Worm (Caenorhabditis elegans) whole organism, young adult: ENCODE results near the gene Y75B7AR.1.

Experiments used
- B0035.1 ChIP-seq: sonication (generic microtip); optimal IDR thresholded peaks from 2 replicates; lab custom pipeline; 2016; ENCODE audit warnings: missing genetic modification characterization, mild to moderate bottlenecking, missing compliant biosample characterization, missing genotype, missing genetic modification reagents
- B0261.1 ChIP-seq: sonication (generic microtip); optimal IDR thresholded peaks from 2 replicates; lab custom pipeline; 2016; ENCODE audit warnings: mild to moderate bottlenecking, missing genetic modification characterization, moderate library complexity, missing compliant biosample characterization
- C06A6.2 ChIP-seq: fragments of 200-800 bp; sonication (Bioruptor generic); conservative IDR thresholded peaks from 2 replicates; pipeline ENCODE4 v1.3.6; 2022; ENCODE audit warnings: missing genetic modification characterization, missing compliant biosample characterization
- C17E4.6 ChIP-seq: fragments of 200-800 bp; sonication (Bioruptor generic); IDR thresholded peaks from 2 replicates; pipeline ENCODE4 v1.3.6; 2022; ENCODE audit warnings: missing genetic modification reagents, missing genetic modification characterization, missing compliant biosample characterization
- D2030.7 ChIP-seq: fragments of 200-800 bp; sonication (Bioruptor generic); IDR thresholded peaks from 2 replicates; pipeline ENCODE4 v1.3.6; 2022; ENCODE audit warnings: missing genetic modification reagents, missing genetic modification characterization, missing compliant biosample characterization
- F52B5.7 ChIP-seq: sonication (generic microtip); optimal IDR thresholded peaks from 2 replicates; lab custom pipeline; 2016; ENCODE audit warnings: mild to moderate bottlenecking, missing genetic modification characterization, missing compliant biosample characterization
- Y53F4B.3 ChIP-seq: fragments of 200-800 bp; sonication (Bioruptor generic); IDR thresholded peaks from 2 replicates; pipeline ENCODE4 v1.3.6; 2022; ENCODE audit warnings: missing genetic modification reagents, missing genetic modification characterization, missing compliant biosample characterization
- Y67H2A.10 ChIP-seq: fragments of 200-800 bp; sonication (Bioruptor generic); conservative IDR thresholded peaks from 2 replicates; pipeline ENCODE4 v1.3.6; 2022; ENCODE audit warnings: missing genetic modification reagents, missing genetic modification characterization, missing compliant biosample characterization
- Y95B8A.8 ChIP-seq: fragments of 200-800 bp; sonication (Bioruptor generic); IDR thresholded peaks from 2 replicates; pipeline ENCODE4 v1.3.6; 2022; ENCODE audit warnings: missing genetic modification reagents, missing genetic modification characterization, missing compliant biosample characterization
- ZK185.1 ChIP-seq: sonication (generic microtip); optimal IDR thresholded peaks from 2 replicates; lab custom pipeline; 2016; ENCODE audit warnings: mild to moderate bottlenecking, missing genetic modification characterization, missing compliant biosample characterization; ENCODE audit not compliant: poor library complexity, severe bottlenecking
- akir-1 ChIP-seq: fragments of 200-800 bp; sonication (Bioruptor generic); optimal IDR thresholded peaks from 2 replicates; lab custom pipeline; 2018; ENCODE audit warnings: mild to moderate bottlenecking, missing genetic modification characterization, moderate library complexity, missing compliant biosample characterization
- attf-5 ChIP-seq: fragments of 200-800 bp; sonication (Bioruptor generic); optimal IDR thresholded peaks from 2 replicates; lab custom pipeline; 2018; ENCODE audit warnings: mild to moderate bottlenecking, missing genetic modification characterization, missing compliant biosample characterization
- attf-6 ChIP-seq: fragments of 200-800 bp; sonication (Bioruptor generic); IDR thresholded peaks from 2 replicates; pipeline ENCODE4 v1.3.6; 2022; ENCODE audit warnings: missing genetic modification reagents, missing genetic modification characterization, missing compliant biosample characterization
- cebp-1 ChIP-seq, 2 experiments: fragments of 200-800 bp in 1 of 2; sonication (Bioruptor generic) in 1 of 2; sonication (generic microtip) in 1 of 2; IDR thresholded peaks in 1 of 2; optimal IDR thresholded peaks in 1 of 2; 2 replicates each; pipeline versions ENCODE4 v1.3.6 to Lab custom; 2017 to 2022; ENCODE audit warnings: missing compliant biosample characterization in 2 of 2, missing genetic modification characterization in 2 of 2, mild to moderate bottlenecking in 1 of 2, missing genetic modification reagents in 1 of 2, moderate library complexity in 1 of 2
- ceh-40 ChIP-seq: fragments of 200-800 bp; sonication (Bioruptor generic); IDR thresholded peaks from 2 replicates; pipeline ENCODE4 v1.3.6; 2022; ENCODE audit warnings: missing genetic modification characterization, missing compliant biosample characterization
- ceh-91 ChIP-seq: fragments of 200-800 bp; sonication (Bioruptor generic); IDR thresholded peaks from 2 replicates; pipeline ENCODE4 v1.3.6; 2022; ENCODE audit warnings: missing genetic modification reagents, missing genetic modification characterization, missing compliant biosample characterization
- dox-1 ChIP-seq: fragments of 200-800 bp; sonication (Bioruptor generic); IDR thresholded peaks from 2 replicates; pipeline ENCODE4 v1.3.6; 2022; ENCODE audit warnings: missing genetic modification reagents, missing genetic modification characterization, missing compliant biosample characterization
- egl-44 ChIP-seq: fragments of 200-800 bp; sonication (Bioruptor generic); IDR thresholded peaks from 2 replicates; pipeline ENCODE4 v1.3.6; 2022; ENCODE audit warnings: missing genetic modification reagents, missing genetic modification characterization, missing compliant biosample characterization
- fkh-3 ChIP-seq: sonication (generic microtip); optimal IDR thresholded peaks from 2 replicates; lab custom pipeline; 2016; ENCODE audit warnings: mild to moderate bottlenecking, missing genetic modification characterization, missing compliant biosample characterization
- hsf-1 ChIP-seq: fragments of 200-800 bp; sonication (Bioruptor generic); IDR thresholded peaks from 2 replicates; pipeline ENCODE4 v1.3.6; 2022; ENCODE audit warnings: missing genetic modification reagents, missing genetic modification characterization, missing compliant biosample characterization
- lin-26 ChIP-seq: fragments of 200-800 bp; sonication (Bioruptor generic); IDR thresholded peaks from 2 replicates; pipeline ENCODE4 v1.3.6; 2022; ENCODE audit warnings: missing genetic modification reagents, missing genetic modification characterization, missing compliant biosample characterization
- lin-35 ChIP-seq, 3 experiments: fragments of 150-350 bp in 2 of 3; sonication (generic microtip) in 1 of 3; optimal IDR thresholded peaks; 2 replicates each; lab custom pipeline; 2014 to 2018; ENCODE audit warnings: missing biosample characterization in 3 of 3, missing genetic modification characterization in 3 of 3, missing genetic modification reagents in 3 of 3
- lsy-27 ChIP-seq: sonication (generic microtip); optimal IDR thresholded peaks from 2 replicates; lab custom pipeline; 2017; ENCODE audit warnings: missing genetic modification characterization, mild to moderate bottlenecking, missing compliant biosample characterization, antibody characterized with exemption, missing genotype, borderline replicate concordance; ENCODE audit not compliant: insufficient read depth
- madf-3 ChIP-seq: fragments of 200-800 bp; sonication (Bioruptor generic); IDR thresholded peaks from 2 replicates; pipeline ENCODE4 v1.3.6; 2022; ENCODE audit warnings: missing genetic modification reagents, missing genetic modification characterization, missing compliant biosample characterization
- madf-6 ChIP-seq: fragments of 200-800 bp; sonication (Bioruptor generic); IDR thresholded peaks from 2 replicates; pipeline ENCODE4 v1.3.6; 2022; ENCODE audit warnings: missing genetic modification reagents, missing genetic modification characterization, missing compliant biosample characterization
- mcd-1 ChIP-seq: fragments of 200-800 bp; sonication (Bioruptor generic); IDR thresholded peaks from 2 replicates; pipeline ENCODE4 v1.3.6; 2022; ENCODE audit warnings: missing genetic modification reagents, missing genetic modification characterization, missing compliant biosample characterization
- mes-4 ChIP-seq: sonication (generic microtip); optimal IDR thresholded peaks from 2 replicates; lab custom pipeline; 2016; ENCODE audit warnings: missing genotype, missing genetic modification characterization, missing compliant biosample characterization
- mxl-1 ChIP-seq: sonication (generic microtip); optimal IDR thresholded peaks from 2 replicates; lab custom pipeline; 2016; ENCODE audit warnings: missing genetic modification characterization, missing compliant biosample characterization
- nhr-80 ChIP-seq: sonication (generic microtip); optimal IDR thresholded peaks from 2 replicates; lab custom pipeline; 2016; ENCODE audit warnings: missing genetic modification characterization, missing compliant biosample characterization
- repo-1 ChIP-seq: sonication (generic microtip); optimal IDR thresholded peaks from 2 replicates; lab custom pipeline; 2017; ENCODE audit warnings: mild to moderate bottlenecking, missing genetic modification characterization, missing compliant biosample characterization
- rpc-1 ChIP-seq, 2 experiments: fragments of 150-350 bp in 1 of 2; sonication (generic microtip) in 1 of 2; optimal IDR thresholded peaks; 2 replicates each; lab custom pipeline; 2014 to 2018; ENCODE audit warnings: missing biosample characterization in 1 of 2, missing genetic modification characterization in 1 of 2, missing genetic modification reagents in 1 of 2, missing genotype in 1 of 2
- snpc-1.1 ChIP-seq: sonication (generic microtip); optimal IDR thresholded peaks from 2 replicates; lab custom pipeline; 2017; ENCODE audit warnings: missing genetic modification characterization, mild to moderate bottlenecking, missing compliant biosample characterization, antibody characterized with exemption, moderate library complexity, missing genotype, missing genetic modification reagents; ENCODE audit not compliant: insufficient read depth
- sptf-2 ChIP-seq: fragments of 200-800 bp; sonication (Bioruptor generic); optimal IDR thresholded peaks from 2 replicates; lab custom pipeline; 2018; ENCODE audit warnings: mild to moderate bottlenecking, missing genetic modification characterization, missing compliant biosample characterization
- unc-130 ChIP-seq: sonication (generic microtip); optimal IDR thresholded peaks from 2 replicates; lab custom pipeline; 2016; ENCODE audit warnings: missing genetic modification reagents, missing genetic modification characterization, missing compliant biosample characterization
- unc-62 ChIP-seq: fragments of 150-350 bp; optimal IDR thresholded peaks from 2 replicates; lab custom pipeline; 2014; ENCODE audit warnings: missing biosample characterization, missing genetic modification reagents, missing genetic modification characterization
- zim-3 ChIP-seq: sonication (generic microtip); optimal IDR thresholded peaks from 2 replicates; lab custom pipeline; 2017; ENCODE audit warnings: mild to moderate bottlenecking, missing genetic modification characterization, moderate library complexity, missing compliant biosample characterization
- ztf-22 ChIP-seq: fragments of 200-800 bp; sonication (Bioruptor generic); optimal IDR thresholded peaks from 2 replicates; lab custom pipeline; 2018; ENCODE audit warnings: mild to moderate bottlenecking, missing genetic modification characterization, moderate library complexity, missing compliant biosample characterization

Y75B7AR.1 gene

ce11 chrV:1364346-1364745, 28.5 kb downstream of the Y75B7AR.1 start:
- TF ChIP-seq B0035.1 (tag; lab: Kevin White, UChicago) (no peak), fkh-3 (tag; lab: Kevin White, UChicago) (no peak), lin-35 (GFP tag; optimal IDR thresholded peaks at IDR 0.05; lab: Kevin White, UChicago) (no peak), B0261.1 (tag; lab: Kevin White, UChicago) (no peak), C06A6.2 (GFP tag; lab: Robert Waterston, UW) (no peak), ceh-40 (GFP tag; lab: Robert Waterston, UW) (no peak), akir-1 (GFP tag; lab: Kevin White, UChicago) (no peak), F52B5.7 (no peak), sptf-2 (no peak), ztf-22 (GFP tag; lab: Kevin White, UChicago) (no peak), Y67H2A.10 (no peak), ceh-91 (GFP tag; lab: Robert Waterston, UW) (no peak)

- TF ChIP-seq fkh-3 (tag; lab: Kevin White, UChicago) (no peak), attf-5 (GFP tag; lab: Kevin White, UChicago) (no peak), cebp-1 (GFP tag; IDR thresholded peaks at IDR 0.05; lab: Robert Waterston, UW) (no peak), cebp-1 (tag; optimal IDR thresholded peaks at IDR 0.05; lab: Kevin White, UChicago) (no peak), zim-3 (tag; lab: Kevin White, UChicago) (no peak), egl-44 (no peak)
Measured at ce11 chrV:1362027-1362426, 30.8 kb downstream of the Y75B7AR.1 start.

ce11 chrV:1358051-1358450, 34.7 kb downstream of the Y75B7AR.1 start, which contains the start of gene Y75B7AL.2:
Y75B7AL.2 (minus strand) TSS chrV:1358151.
- TF ChIP-seq mxl-1 (no peak), B0261.1 (tag; lab: Kevin White, UChicago) (no peak), ceh-91 (GFP tag; lab: Robert Waterston, UW) (no peak)
- TF ChIP-seq, all 124 proteins: peak for 0

ce11 chrV:1355297-1355696, 37.5 kb downstream of the Y75B7AR.1 start:
- TF ChIP-seq D2030.7 (GFP tag; lab: Robert Waterston, UW) (0 out of 2 replicates have a peak, but pooled peaks have one; percentile 19), madf-6 (GFP tag; lab: Robert Waterston, UW) (0 out of 2 replicates have a peak, but pooled peaks have one; percentile 24), dox-1 (peak; percentile 63), C17E4.6 (GFP tag; lab: Robert Waterston, UW) (no peak), snpc-1.1 (tag; lab: Kevin White, UChicago) (no peak), hsf-1 (GFP tag; lab: Robert Waterston, UW) (peak; percentile 96), unc-130 (no peak), rpc-1 (optimal IDR thresholded peaks at IDR 0.05; lab: Kevin White, UChicago) (peak; percentile 41), rpc-1 (tag; optimal IDR thresholded peaks at IDR 0.05; lab: Kevin White, UChicago) (no peak)

- TF ChIP-seq F52B5.7 (no peak), rpc-1 (optimal IDR thresholded peaks at IDR 0.05; lab: Kevin White, UChicago) (peak; percentile 38), rpc-1 (tag; optimal IDR thresholded peaks at IDR 0.05; lab: Kevin White, UChicago) (no peak), dox-1 (0 out of 2 replicates have a peak, but pooled peaks have one; percentile 10), hsf-1 (GFP tag; lab: Robert Waterston, UW) (peak; percentile 90)
Measured at ce11 chrV:1352321-1352720, 40.5 kb downstream of the Y75B7AR.1 start.

- TF ChIP-seq mcd-1 (GFP tag; lab: Robert Waterston, UW): no peak
- TF ChIP-seq Y53F4B.3 (GFP tag; lab: Robert Waterston, UW): no peak
- no peak for TF ChIP-seq mes-4 (tag; lab: Kevin White, UChicago)
- TF ChIP-seq attf-6 (GFP tag; lab: Robert Waterston, UW): no peak
- no peak for TF ChIP-seq unc-62 (GFP tag; lab: Kevin White, UChicago)
- TF ChIP-seq snpc-1.1 (tag; lab: Kevin White, UChicago): no peak
- TF ChIP-seq madf-3 (GFP tag; lab: Robert Waterston, UW): no peak
- no peak for TF ChIP-seq repo-1 (tag; lab: Kevin White, UChicago)
- no peak for TF ChIP-seq lsy-27 (tag; lab: Kevin White, UChicago)
- no peak for TF ChIP-seq C17E4.6 (GFP tag; lab: Robert Waterston, UW)
- no peak for TF ChIP-seq Y95B8A.8 (GFP tag; lab: Robert Waterston, UW)
- no peak for TF ChIP-seq ZK185.1 (tag; lab: Kevin White, UChicago)
- TF ChIP-seq lin-26 (GFP tag; lab: Robert Waterston, UW): no peak
- TF ChIP-seq nhr-80 (tag; lab: Kevin White, UChicago): no peak
Measured at ce11 chrV:1351826-1352225, 41.0 kb downstream of the Y75B7AR.1 start, which contains the start of gene glb-33. glb-33 (plus strand) TSS chrV:1352126.
